Fruit fly (Drosophila melanogaster): Measurements from ENCODE around the gene CG31626.

Gene CG31626

DNA sequence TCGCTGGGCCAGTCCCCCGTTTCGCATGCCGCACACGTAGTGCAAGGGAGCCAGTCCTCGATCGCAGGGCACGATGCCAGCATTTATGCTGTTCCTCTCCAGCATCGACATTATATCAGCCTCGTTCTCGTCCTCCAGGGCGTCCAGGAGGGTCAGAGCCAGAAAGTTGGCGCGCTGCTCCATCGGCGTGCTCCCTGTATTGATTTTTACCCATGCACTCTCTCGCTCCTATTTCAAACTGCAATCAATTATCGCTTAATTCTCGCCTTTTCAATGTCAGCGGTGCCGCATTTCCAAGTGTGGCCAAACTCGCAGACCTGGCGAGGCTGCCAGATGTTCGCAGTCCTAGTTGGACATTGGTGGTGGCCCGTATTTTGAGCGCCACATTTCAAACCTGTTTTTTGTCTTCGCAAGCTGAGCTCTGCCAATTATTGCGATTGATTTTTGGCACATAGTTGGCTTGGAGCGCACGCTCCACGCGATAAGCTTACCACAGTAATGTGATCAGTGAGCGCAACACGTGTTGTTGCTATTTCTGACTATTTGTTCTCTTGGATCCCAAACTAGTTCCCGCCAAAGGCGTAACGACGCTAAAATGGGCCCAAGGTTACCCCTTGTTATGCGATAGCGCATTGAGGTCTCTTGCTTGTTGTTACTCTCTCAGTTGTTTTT lies 18.2 kb downstream of the CG31626 start, which contains the start of gene CG8679 (continued):
- TF ChIP-seq az2 (GFP tag; optimal IDR thresholded peaks at IDR 0.05) = no peak
- peak; percentile 40 for TF ChIP-seq org-1 (GFP tag; optimal IDR thresholded peaks at IDR 0.05)
- no peak for TF ChIP-seq CG12942 (GFP tag; optimal IDR thresholded peaks at IDR 0.05)
- peak; percentile 56 for TF ChIP-seq CG6813 (GFP tag; optimal IDR thresholded peaks at IDR 0.05)
- TF ChIP-seq CG9932 (GFP tag; IDR thresholded peaks at IDR 0.05) = 0 out of 2 replicates have a peak, but pooled peaks have one; percentile 25
- peak; percentile 31 for TF ChIP-seq CG17829 (tag; optimal IDR thresholded peaks at IDR 0.05)
- no peak for TF ChIP-seq sd (tag; optimal IDR thresholded peaks at IDR 0.05)
- TF ChIP-seq fd96Cb (tag; optimal IDR thresholded peaks at IDR 0.05) = no peak
- peak; percentile 80 for TF ChIP-seq gfzf (GFP tag; optimal IDR thresholded peaks at IDR 0.05)
- no peak for TF ChIP-seq MTF-1 (GFP tag; optimal IDR thresholded peaks at IDR 0.05; ENCODE audit: borderline replicate concordance)
- TF ChIP-seq CG6654 (GFP tag; optimal IDR thresholded peaks at IDR 0.05) = no peak
- no peak for TF ChIP-seq HLHmδ (GFP tag; optimal IDR thresholded peaks at IDR 0.05)
- TF ChIP-seq Bgb (GFP tag; IDR thresholded peaks at IDR 0.05; ENCODE audit: partially characterized antibody) = peak; percentile 39; the same call in 1 of the 2 replicates
- peak; percentile 8 for TF ChIP-seq ERR (GFP tag; optimal IDR thresholded peaks at IDR 0.05)
- TF ChIP-seq dati (GFP tag; IDR thresholded peaks at IDR 0.05) = no peak
- no peak for TF ChIP-seq CG9609 (GFP tag; optimal IDR thresholded peaks at IDR 0.05)
- TF ChIP-seq Hr78 (GFP tag; optimal IDR thresholded peaks at IDR 0.05) = no peak
- peak in 1 of 2 experiments; percentile 70 for TF ChIP-seq insv (GFP tag; optimal IDR thresholded peaks at IDR 0.05)
- TF ChIP-seq bbx (GFP tag; IDR thresholded peaks at IDR 0.05; ENCODE audit: partially characterized antibody) = peak; percentile 29; the same call in 1 of the 2 replicates
- TF ChIP-seq CG4730 (GFP tag; IDR thresholded peaks at IDR 0.05) = no peak
- TF ChIP-seq CG5245 (GFP tag; optimal IDR thresholded peaks at IDR 0.05) = no peak
- peak; percentile 34 for TF ChIP-seq Nf-YC (tag; optimal IDR thresholded peaks at IDR 0.05)
- TF ChIP-seq gt (GFP tag; IDR thresholded peaks at IDR 0.05) = no peak
- peak; percentile 84 for TF ChIP-seq cwo (GFP tag; optimal IDR thresholded peaks at IDR 0.05)
- no peak for TF ChIP-seq sens-2 (GFP tag; IDR thresholded peaks at IDR 0.05)
- peak; percentile 27 for TF ChIP-seq Fer1 (GFP tag; optimal IDR thresholded peaks at IDR 0.05)
- TF ChIP-seq nom (GFP tag; optimal IDR thresholded peaks at IDR 0.05) = peak; percentile 20
- TF ChIP-seq pb (GFP tag; optimal IDR thresholded peaks at IDR 0.05) = no peak
- no peak for TF ChIP-seq CG6175 (GFP tag; IDR thresholded peaks at IDR 0.05)
- TF ChIP-seq ase (GFP tag; IDR thresholded peaks at IDR 0.05) = no peak
- TF ChIP-seq gsb (GFP tag; IDR thresholded peaks at IDR 0.05) = no peak
- TF ChIP-seq B-H1 (GFP tag; IDR thresholded peaks at IDR 0.05) = no peak
- no peak for TF ChIP-seq CG6791 (GFP tag; IDR thresholded peaks at IDR 0.05; ENCODE audit: partially characterized antibody)
- no peak for TF ChIP-seq maf-S (GFP tag; optimal IDR thresholded peaks at IDR 0.05)
- TF ChIP-seq CG4617 (GFP tag; optimal IDR thresholded peaks at IDR 0.05; ENCODE audit: borderline replicate concordance) = peak; percentile 8
- TF ChIP-seq fu2 (GFP tag; optimal IDR thresholded peaks at IDR 0.05) = no peak
- TF ChIP-seq z (GFP tag; IDR thresholded peaks at IDR 0.05) = no peak
- TF ChIP-seq HLH4C (GFP tag; IDR thresholded peaks at IDR 0.05; ENCODE audit: partially characterized antibody) = peak; percentile 35; the same call in 1 of the 3 replicates
- peak; percentile 77 for TF ChIP-seq CG34376 (GFP tag; optimal IDR thresholded peaks at IDR 0.05)
- peak; percentile 90 for TF ChIP-seq pzg (GFP tag; optimal IDR thresholded peaks at IDR 0.05)
- no peak for TF ChIP-seq CG6683 (GFP tag; optimal IDR thresholded peaks at IDR 0.05)
- TF ChIP-seq Dbx (GFP tag; IDR thresholded peaks at IDR 0.05) = no peak
- TF ChIP-seq pnt (GFP tag; optimal IDR thresholded peaks at IDR 0.05) = no peak
- 0 out of 3 replicates have a peak, but pooled peaks have one; percentile 51 for TF ChIP-seq Opbp (GFP tag; IDR thresholded peaks at IDR 0.05; ENCODE audit: partially characterized antibody)
- TF ChIP-seq CG2678 (tag; optimal IDR thresholded peaks at IDR 0.05) = no peak
- no peak for TF ChIP-seq grn (GFP tag; optimal IDR thresholded peaks at IDR 0.05)
- TF ChIP-seq Sry-β (GFP tag; optimal IDR thresholded peaks at IDR 0.05) = peak; percentile 63
- TF ChIP-seq CG11398 (GFP tag; optimal IDR thresholded peaks at IDR 0.05) = peak; percentile 31
- no peak for TF ChIP-seq Hr39 (optimal IDR thresholded peaks at IDR 0.05)

All from whole organism, embryonic.